Worm (Caenorhabditis elegans) whole organism, late embryonic: ENCODE measurements around the gene Y42G9A.1.

Experiments used
- C08G9.2 ChIP-seq: sonication (generic microtip); optimal IDR thresholded peaks from 2 replicates; lab custom pipeline; 2016; ENCODE audit warnings: mild to moderate bottlenecking, missing genetic modification characterization, moderate library complexity, missing compliant biosample characterization
- ama-1 ChIP-seq: fragments of 150-350 bp; optimal IDR thresholded peaks from 2 replicates; lab custom pipeline; 2014
- ceh-19 ChIP-seq: fragments of 200-800 bp; sonication (Bioruptor generic); optimal IDR thresholded peaks from 2 replicates; lab custom pipeline; 2018; ENCODE audit warnings: mild to moderate bottlenecking, missing genetic modification characterization, missing compliant biosample characterization
- ceh-48 ChIP-seq: sonication (generic microtip); optimal IDR thresholded peaks from 2 replicates; lab custom pipeline; 2016; ENCODE audit warnings: missing genetic modification characterization, inconsistent platforms, missing compliant biosample characterization
- fkh-10 ChIP-seq: fragments of 150-350 bp; optimal IDR thresholded peaks from 2 replicates; lab custom pipeline; 2014; ENCODE audit warnings: missing biosample characterization, missing genetic modification reagents, missing genetic modification characterization
- madf-2 ChIP-seq: sonication (generic microtip); optimal IDR thresholded peaks from 2 replicates; lab custom pipeline; 2017; ENCODE audit warnings: missing genetic modification characterization, missing compliant biosample characterization
- nhr-11 ChIP-seq: fragments of 150-350 bp; optimal IDR thresholded peaks from 2 replicates; lab custom pipeline; 2014; ENCODE audit warnings: missing biosample characterization, missing genetic modification characterization
- pag-3 ChIP-seq: sonication (generic microtip); optimal IDR thresholded peaks from 2 replicates; lab custom pipeline; 2016; ENCODE audit warnings: missing compliant biosample characterization, missing genetic modification characterization, borderline replicate concordance
- pax-1 ChIP-seq: fragments of 150-350 bp; optimal IDR thresholded peaks from 2 replicates; lab custom pipeline; 2014; ENCODE audit warnings: missing biosample characterization, missing genetic modification characterization
- rnt-1 ChIP-seq: sonication (generic microtip); optimal IDR thresholded peaks from 2 replicates; lab custom pipeline; 2016; ENCODE audit warnings: missing genetic modification characterization, missing compliant biosample characterization
- sox-4 ChIP-seq: sonication (generic microtip); optimal IDR thresholded peaks from 2 replicates; lab custom pipeline; 2017; ENCODE audit warnings: mild to moderate bottlenecking, missing genetic modification characterization, inconsistent platforms, missing compliant biosample characterization
- unc-86 ChIP-seq: sonication (generic microtip); optimal IDR thresholded peaks from 2 replicates; lab custom pipeline; 2016; ENCODE audit warnings: missing genetic modification characterization, missing compliant biosample characterization
- zip-5 ChIP-seq: sonication (generic microtip); optimal IDR thresholded peaks from 2 replicates; lab custom pipeline; 2016; ENCODE audit warnings: missing genetic modification characterization, missing compliant biosample characterization

- TF ChIP-seq sox-4 (no peak), ceh-48 (no peak), nhr-11 (no peak), fkh-10 (GFP tag; lab: Kevin White, UChicago) (no peak), unc-86 (tag; lab: Kevin White, UChicago) (no peak), madf-2 (tag; lab: Kevin White, UChicago) (no peak), pag-3 (no peak), zip-5 (tag; lab: Kevin White, UChicago) (no peak), ceh-19 (GFP tag; lab: Kevin White, UChicago) (no peak), rnt-1 (tag; lab: Kevin White, UChicago) (no peak), C08G9.2 (tag; lab: Kevin White, UChicago) (no peak), ama-1 (lab: Kevin White, UChicago) (no peak), pax-1 (no peak)
Measured at ce11 chrIII:6102762-6103161, 47.0 kb upstream of the Y42G9A.1 start, which contains the start of gene C05D10.4.
